Worm (Caenorhabditis elegans): Measurements from ENCODE around the gene osm-12.

osm-12 gene

ce11 chrIII:12178121-12178520 lies 24.2 kb downstream of the osm-12 start:
- TF ChIP-seq ztf-11 (tag; optimal IDR thresholded peaks at IDR 0.05) (no peak), sptf-1 (tag; optimal IDR thresholded peaks at IDR 0.05) (no peak), ets-5 (GFP tag; IDR thresholded peaks at IDR 0.05) (no peak), ceh-63 (GFP tag; optimal IDR thresholded peaks at IDR 0.05) (no peak), pqm-1 (tag; optimal IDR thresholded peaks at IDR 0.05) (no peak), vab-15 (tag; optimal IDR thresholded peaks at IDR 0.05) (no peak), pag-3 (tag; optimal IDR thresholded peaks at IDR 0.05; ENCODE audit: borderline replicate concordance, insufficient read depth) (no peak), nhr-71 (tag; optimal IDR thresholded peaks at IDR 0.05) (no peak), C34B4.2 (tag; optimal IDR thresholded peaks at IDR 0.05) (no peak), nhr-19 (GFP tag; conservative IDR thresholded peaks at IDR 0.05) (peak; percentile 33), unc-98 (GFP tag; IDR thresholded peaks at IDR 0.05) (no peak), ceh-88 (GFP tag; IDR thresholded peaks at IDR 0.05) (no peak), aly-2 (tag; optimal IDR thresholded peaks at IDR 0.05) (no peak), zip-4 (GFP tag; optimal IDR thresholded peaks at IDR 0.05) (no peak), alr-1 (tag; optimal IDR thresholded peaks at IDR 0.05; ENCODE audit: borderline replicate concordance) (no peak), nhr-47 (tag; optimal IDR thresholded peaks at IDR 0.05) (no peak), unc-130 (tag; optimal IDR thresholded peaks at IDR 0.05) (no peak), elt-3 (tag; optimal IDR thresholded peaks at IDR 0.05) (no peak), fkh-8 (tag; optimal IDR thresholded peaks at IDR 0.05) (no peak), sox-4 (tag; optimal IDR thresholded peaks at IDR 0.05) (no peak), grh-1 (GFP tag; IDR thresholded peaks at IDR 0.05) (0 out of 2 replicates have a peak, but pooled peaks have one; percentile 20), nhr-77 (tag; optimal IDR thresholded peaks at IDR 0.05) (peak; percentile 52), swsn-7 (tag; optimal IDR thresholded peaks at IDR 0.05) (peak; percentile 15), ces-1 (GFP tag; optimal IDR thresholded peaks at IDR 0.05) (no peak), nhr-12 (tag; optimal IDR thresholded peaks at IDR 0.05) (no peak), hlh-17 (GFP tag; optimal IDR thresholded peaks at IDR 0.05; ENCODE audit: borderline replicate concordance) (no peak), F16B12.6 (tag; optimal IDR thresholded peaks at IDR 0.05) (no peak), dpl-1 (GFP tag; optimal IDR thresholded peaks at IDR 0.05) (no peak), ceh-8 (GFP tag; optimal IDR thresholded peaks at IDR 0.05) (no peak), rnt-1 (tag; optimal IDR thresholded peaks at IDR 0.05) (no peak), hpl-2 (GFP tag; optimal IDR thresholded peaks at IDR 0.05) (no peak), mab-9 (GFP tag; IDR thresholded peaks at IDR 0.05) (no peak), lin-13 (GFP tag; optimal IDR thresholded peaks at IDR 0.05) (no peak), isw-1 (GFP tag; IDR thresholded peaks at IDR 0.05) (no peak), ceh-82 (tag; optimal IDR thresholded peaks at IDR 0.05) (no peak), mep-1 (tag; optimal IDR thresholded peaks at IDR 0.05) (peak; percentile 51), nhr-20 (tag; optimal IDR thresholded peaks at IDR 0.05) (peak; percentile 32), lir-3 (tag; optimal IDR thresholded peaks at IDR 0.05; ENCODE audit: poor library complexity) (no peak), nhr-90 (tag; optimal IDR thresholded peaks at IDR 0.05; ENCODE audit: poor library complexity) (peak; percentile 21), fkh-4 (tag; optimal IDR thresholded peaks at IDR 0.05; ENCODE audit: borderline replicate concordance) (no peak), tbx-2 (tag; optimal IDR thresholded peaks at IDR 0.05) (peak; percentile 5), nhr-85 (tag) (peak; percentile 84), unc-30 (tag; optimal IDR thresholded peaks at IDR 0.05) (no peak), xbp-1 (tag; optimal IDR thresholded peaks at IDR 0.05) (no peak), C16A3.4 (tag; optimal IDR thresholded peaks at IDR 0.05) (no peak), egl-13 (tag; optimal IDR thresholded peaks at IDR 0.05) (no peak), mdl-1 (tag; optimal IDR thresholded peaks at IDR 0.05) (peak in 1 of 2 experiments; percentile 3), irx-1 (tag; optimal IDR thresholded peaks at IDR 0.05) (no peak), dsc-1 (tag; optimal IDR thresholded peaks at IDR 0.05) (no peak), lin-14 (GFP tag; optimal IDR thresholded peaks at IDR 0.05) (peak; percentile 84), fos-1 (tag; optimal IDR thresholded peaks at IDR 0.05) (no peak), ama-1 (optimal IDR thresholded peaks at IDR 0.05) (no peak), skn-1 (tag; optimal IDR thresholded peaks at IDR 0.05) (no peak)
